Fruit fly (Drosophila melanogaster): ENCODE data around the gene Reps.

Reps gene

dm6 chr2L:11053018-11053807 is 53.2 kb downstream of the Reps start:
- no peak for TF ChIP-seq CG6854 (GFP tag; optimal IDR thresholded peaks at IDR 0.05)
- no peak for TF ChIP-seq PHDP (tag; optimal IDR thresholded peaks at IDR 0.05)
- peak; percentile 24 for TF ChIP-seq ind (GFP tag; optimal IDR thresholded peaks at IDR 0.05)
- TF ChIP-seq CG2678 (tag; optimal IDR thresholded peaks at IDR 0.05) = peak; percentile 33
- TF ChIP-seq fu2 (GFP tag; optimal IDR thresholded peaks at IDR 0.05) = no peak
- 0 out of 2 replicates have a peak, but pooled peaks have one; percentile 15 for TF ChIP-seq E2f1 (GFP tag; IDR thresholded peaks at IDR 0.05)
- TF ChIP-seq CG4730 (GFP tag; IDR thresholded peaks at IDR 0.05) = 0 out of 2 replicates have a peak, but pooled peaks have one; percentile 17
- TF ChIP-seq her (GFP tag; optimal IDR thresholded peaks at IDR 0.05) = no peak
- TF ChIP-seq CG6175 (GFP tag; IDR thresholded peaks at IDR 0.05) = no peak
- no peak for TF ChIP-seq nmo (GFP tag; optimal IDR thresholded peaks at IDR 0.05)
- TF ChIP-seq CG11504 (tag; optimal IDR thresholded peaks at IDR 0.05) = peak; percentile 50
- TF ChIP-seq wor (GFP tag; IDR thresholded peaks at IDR 0.05) = 0 out of 2 replicates have a peak, but pooled peaks have one; percentile 11
- TF ChIP-seq CG17359 (tag; optimal IDR thresholded peaks at IDR 0.05) = peak; percentile 33
- no peak for TF ChIP-seq CG4854 (GFP tag; optimal IDR thresholded peaks at IDR 0.05)
- 0 out of 3 replicates have a peak, but pooled peaks have one; percentile 36 for TF ChIP-seq ase (GFP tag; IDR thresholded peaks at IDR 0.05)
- TF ChIP-seq Pdp1 (GFP tag; optimal IDR thresholded peaks at IDR 0.05) = no peak
- TF ChIP-seq Gug (GFP tag; IDR thresholded peaks at IDR 0.05) = peak; percentile 14; the same call in 1 of the 4 replicates
- TF ChIP-seq Hmx (GFP tag; optimal IDR thresholded peaks at IDR 0.05) = no peak
- 0 out of 3 replicates have a peak, but pooled peaks have one; percentile 11 for TF ChIP-seq sr (GFP tag; IDR thresholded peaks at IDR 0.05)
- TF ChIP-seq dmrt99B (tag; optimal IDR thresholded peaks at IDR 0.05) = peak; percentile 57
- no peak for TF ChIP-seq en (GFP tag; optimal IDR thresholded peaks at IDR 0.05)
- no peak for TF ChIP-seq cato (GFP tag; optimal IDR thresholded peaks at IDR 0.05; ENCODE audit: borderline replicate concordance)
- peak in 1 of 2 experiments; percentile 50 for TF ChIP-seq Hr51 (GFP tag; optimal IDR thresholded peaks at IDR 0.05)
- no peak for TF ChIP-seq CG7786 (GFP tag; optimal IDR thresholded peaks at IDR 0.05)
- TF ChIP-seq ranshi (GFP tag; IDR thresholded peaks at IDR 0.05) = 0 out of 2 replicates have a peak, but pooled peaks have one; percentile 34
- no peak for TF ChIP-seq BtbVII (GFP tag; optimal IDR thresholded peaks at IDR 0.05)
- TF ChIP-seq nom (GFP tag; optimal IDR thresholded peaks at IDR 0.05) = peak; percentile 85
- TF ChIP-seq Med (GFP tag) = peak; percentile 82
- TF ChIP-seq CG14441 (GFP tag; IDR thresholded peaks at IDR 0.05) = peak; percentile 76
- TF ChIP-seq CG7839 (tag; optimal IDR thresholded peaks at IDR 0.05) = peak; percentile 34
- TF ChIP-seq CG2712 (tag; optimal IDR thresholded peaks at IDR 0.05) = peak; percentile 2
- TF ChIP-seq corto (GFP tag; optimal IDR thresholded peaks at IDR 0.05) = peak; percentile 92
- no peak for TF ChIP-seq pan (optimal IDR thresholded peaks at IDR 0.05)
- TF ChIP-seq pan (GFP tag; optimal IDR thresholded peaks at IDR 0.05 in 1 of 2, IDR thresholded peaks at IDR 0.05 in 1 of 2) = peak in 1 of 2 experiments; percentile 75
- no peak for TF ChIP-seq CG14965 (GFP tag; optimal IDR thresholded peaks at IDR 0.05; ENCODE audit: borderline replicate concordance)
- 0 out of 3 replicates have a peak, but pooled peaks have one; percentile 38 for TF ChIP-seq so (GFP tag; IDR thresholded peaks at IDR 0.05)
- peak; percentile 44 for TF ChIP-seq Sox102F (GFP tag; optimal IDR thresholded peaks at IDR 0.05)
- TF ChIP-seq CG7271 (tag; optimal IDR thresholded peaks at IDR 0.05) = no peak
- no peak for TF ChIP-seq Atf6 (GFP tag; IDR thresholded peaks at IDR 0.05)
- peak; percentile 10; the same call in 1 of the 2 replicates for TF ChIP-seq onecut (GFP tag; IDR thresholded peaks at IDR 0.05)
- TF ChIP-seq prd (optimal IDR thresholded peaks at IDR 0.05) = no peak
- peak; percentile 32; the same call in 1 of the 3 replicates for TF ChIP-seq prd (GFP tag; IDR thresholded peaks at IDR 0.05)
- no peak for TF ChIP-seq NfI (GFP tag; optimal IDR thresholded peaks at IDR 0.05)
- no peak for TF ChIP-seq CG7987 (GFP tag; optimal IDR thresholded peaks at IDR 0.05)
- TF ChIP-seq CG14050 (GFP tag; IDR thresholded peaks at IDR 0.05) = peak; percentile 21; the same call in 2 of the 3 replicates
- TF ChIP-seq CG2120 (GFP tag; optimal IDR thresholded peaks at IDR 0.05) = no peak
- TF ChIP-seq hkb (optimal IDR thresholded peaks at IDR 0.05) = no peak
- TF ChIP-seq hkb (GFP tag; IDR thresholded peaks at IDR 0.05) = peak; percentile 57
- TF ChIP-seq CG10431 (GFP tag; optimal IDR thresholded peaks at IDR 0.05) = no peak

Measured in whole organism, embryonic.